Fruit fly (Drosophila melanogaster): ENCODE measurements around the gene CG31808.

Gene CG31808

dm6 chr2L:16722596-16722995, 6.6 kb upstream of the CG31808 start:
- no peak for TF ChIP-seq noc (tag; optimal IDR thresholded peaks at IDR 0.05)

dm6 chr2L:16720707-16721700, 5.0 kb upstream of the CG31808 start:
- TF ChIP-seq noc (tag; optimal IDR thresholded peaks at IDR 0.05): peak; percentile 80

- TF ChIP-seq noc (tag; optimal IDR thresholded peaks at IDR 0.05): peak; percentile 49
Observed at dm6 chr2L:16719643-16720515, 3.9 kb upstream of the CG31808 start, which contains the start of gene Cyt-c-p. Cyt-c-p (plus strand) TSS chr2L:16719932.

dm6 chr2L:16718446-16719173, 2.6 kb upstream of the CG31808 start:
- no peak for TF ChIP-seq noc (tag; optimal IDR thresholded peaks at IDR 0.05)

dm6 chr2L:16716771-16717170, 776 bp upstream of the CG31808 start:
- no peak for TF ChIP-seq noc (tag; optimal IDR thresholded peaks at IDR 0.05)

dm6 chr2L:16715133-16715833, 712 bp downstream of the CG31808 start:
- TF ChIP-seq noc (tag; optimal IDR thresholded peaks at IDR 0.05): no peak

dm6 chr2L:16713929-16714328, 2.1 kb downstream of the CG31808 start:
- no peak for TF ChIP-seq noc (tag; optimal IDR thresholded peaks at IDR 0.05)

- no peak for TF ChIP-seq noc (tag; optimal IDR thresholded peaks at IDR 0.05)
Observed at dm6 chr2L:16711891-16712290, 4.1 kb downstream of the CG31808 start.

dm6 chr2L:16710677-16711076, 5.3 kb downstream of the CG31808 start:
- no peak for TF ChIP-seq noc (tag; optimal IDR thresholded peaks at IDR 0.05)

dm6 chr2L:16710234-16710633, 5.8 kb downstream of the CG31808 start:
- TF ChIP-seq noc (tag; optimal IDR thresholded peaks at IDR 0.05): no peak

dm6 chr2L:16709693-16710092, 6.3 kb downstream of the CG31808 start:
- TF ChIP-seq noc (tag; optimal IDR thresholded peaks at IDR 0.05): no peak

- no peak for TF ChIP-seq noc (tag; optimal IDR thresholded peaks at IDR 0.05)
Observed at dm6 chr2L:16706882-16707775, 8.9 kb downstream of the CG31808 start.

- no peak for TF ChIP-seq noc (tag; optimal IDR thresholded peaks at IDR 0.05)
Observed at dm6 chr2L:16703753-16704152, 12.2 kb downstream of the CG31808 start.

dm6 chr2L:16703008-16703510, 12.9 kb downstream of the CG31808 start:
- TF ChIP-seq noc (tag; optimal IDR thresholded peaks at IDR 0.05): no peak

Measured in whole organism, larva.